Fruit fly (Drosophila melanogaster) Kc167 (cell line): Measurements from ENCODE around the gene rsh.

Experiments
- Myc ChIP-seq: fragments of >200 bp; optimal IDR thresholded peaks from 2 replicates; lab custom pipeline; 2017; ENCODE audit warnings: missing external identifiers
- Sin3A ChIP-seq: fragments of >200 bp; optimal IDR thresholded peaks from 2 replicates; lab custom pipeline; 2018; ENCODE audit warnings: missing external identifiers
- h ChIP-seq: fragments of >200 bp; optimal IDR thresholded peaks from 3 replicates; lab custom pipeline; 2018; ENCODE audit warnings: missing external identifiers
- insv ChIP-seq: fragments of >200 bp; optimal IDR thresholded peaks from 3 replicates; lab custom pipeline; 2018; ENCODE audit warnings: missing external identifiers
- psq ChIP-seq: fragments of >200 bp; optimal IDR thresholded peaks from 2 replicates; lab custom pipeline; 2017; ENCODE audit warnings: missing external identifiers
- ttk ChIP-seq: sonication (Bioruptor generic); optimal IDR thresholded peaks from 2 replicates; lab custom pipeline; 2017; ENCODE audit warnings: missing external identifiers

DNA sequence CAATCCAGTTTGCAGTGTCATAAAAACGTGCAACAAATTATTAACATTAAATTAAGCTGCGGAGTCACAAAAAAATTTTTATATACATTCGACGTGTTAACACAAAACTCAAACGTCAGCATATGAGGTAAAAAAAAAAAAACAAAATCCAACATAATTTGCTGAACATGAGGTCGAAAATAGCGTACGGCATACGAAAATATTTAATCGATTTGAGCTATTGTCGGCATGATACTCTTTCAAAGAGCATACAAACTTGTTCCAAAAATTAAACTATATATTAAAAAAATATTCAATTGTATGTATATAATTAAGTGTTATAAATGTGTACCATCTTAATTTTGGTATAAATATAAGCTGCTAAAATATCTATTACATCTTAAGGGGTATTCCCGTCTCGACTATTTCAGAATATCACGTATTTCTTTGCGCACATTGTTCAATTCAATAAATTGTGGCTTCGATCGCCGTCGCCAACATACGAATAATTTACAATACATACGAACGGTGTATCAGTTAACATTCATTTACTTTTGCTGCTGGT lies 121.2 kb downstream of the rsh start:
- TF ChIP-seq insv (lab: Kevin White, UChicago) (no peak), Sin3A (lab: Kevin White, UChicago) (no peak), h (lab: Kevin White, UChicago) (no peak), Myc (lab: Kevin White, UChicago) (no peak), psq (lab: Kevin White, UChicago) (no peak), ttk (no peak)
